Fruit fly (Drosophila melanogaster) whole organism: ENCODE data around the gene Dci.

ENCODE experiments used
- CG8478 ChIP-seq: fragments of >200 bp; optimal IDR thresholded peaks from 2 replicates; lab custom pipeline; 2018; ENCODE audit warnings: inconsistent platforms
- Dll ChIP-seq: fragments of >200 bp; optimal IDR thresholded peaks from 2 replicates; lab custom pipeline; 2017
- EcR ChIP-seq, 2 experiments: fragments of >200 bp; optimal IDR thresholded peaks; 2 replicates each; lab custom pipeline; 2017; ENCODE audit warnings: missing biosample characterization in 2 of 2, missing genetic modification characterization in 2 of 2, missing genetic modification reagents in 2 of 2
- psq ChIP-seq: fragments of >200 bp; optimal IDR thresholded peaks from 2 replicates; lab custom pipeline; 2017
- usp ChIP-seq: fragments of >200 bp; optimal IDR thresholded peaks from 2 replicates; lab custom pipeline; 2017; ENCODE audit warnings: missing biosample characterization, missing genetic modification characterization, mixed read lengths

DNA sequence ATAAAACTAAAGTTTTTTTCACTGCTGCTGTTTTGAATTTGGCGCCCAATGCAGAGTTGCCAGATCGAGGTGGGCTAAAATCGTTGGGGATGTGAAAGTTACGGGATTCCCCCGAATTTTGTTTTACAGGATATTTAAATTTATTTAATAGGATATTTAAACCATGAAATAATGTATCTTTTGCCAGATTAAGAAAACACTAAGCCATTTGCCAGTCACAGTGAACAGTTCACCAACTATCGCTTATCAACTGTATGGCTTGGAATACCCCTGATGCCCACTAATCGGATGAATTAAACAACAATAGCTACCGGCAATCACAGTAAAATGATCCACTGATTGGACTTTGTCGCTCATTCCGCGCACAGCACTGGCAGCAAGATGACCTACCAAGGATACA lies at the start of gene Dci:
- no peak for TF ChIP-seq EcR (GFP tag; optimal IDR thresholded peaks at IDR 0.05; lab: Kevin White, UChicago)
- TF ChIP-seq usp (GFP tag; lab: Kevin White, UChicago) = no peak
- TF ChIP-seq Dll (lab: Kevin White, UChicago) = no peak
- TF ChIP-seq CG8478 = no peak
- no peak for TF ChIP-seq psq (lab: Kevin White, UChicago)
